Worm (Caenorhabditis elegans) whole organism, mixed stage, embryonic: ENCODE data around the gene drn-1.

ENCODE experiments used
- M03D4.4 ChIP-seq: sonication (generic microtip); optimal IDR thresholded peaks from 2 replicates; lab custom pipeline; 2017; ENCODE audit warnings: mild to moderate bottlenecking, missing genetic modification characterization, missing compliant biosample characterization
- bed-3 ChIP-seq: fragments of 200-800 bp; sonication (Bioruptor generic); optimal IDR thresholded peaks from 3 replicates; lab custom pipeline; 2018; ENCODE audit warnings: mild to moderate bottlenecking, missing genetic modification characterization, moderate library complexity, missing compliant biosample characterization
- blmp-1 ChIP-seq: fragments of 150-350 bp; optimal IDR thresholded peaks from 2 replicates; lab custom pipeline; 2014; ENCODE audit warnings: missing biosample characterization, missing genetic modification characterization
- ceh-43 ChIP-seq: fragments of 200-800 bp; sonication (Bioruptor generic); optimal IDR thresholded peaks from 2 replicates; lab custom pipeline; 2018; ENCODE audit warnings: mild to moderate bottlenecking, missing genetic modification characterization, moderate library complexity, missing compliant biosample characterization
- ceh-83 ChIP-seq: fragments of 200-800 bp; sonication (Bioruptor generic); optimal IDR thresholded peaks from 2 replicates; lab custom pipeline; 2018; ENCODE audit warnings: mild to moderate bottlenecking, missing genetic modification characterization, missing compliant biosample characterization
- ces-1 ChIP-seq: fragments of 150-350 bp; optimal IDR thresholded peaks from 2 replicates; lab custom pipeline; 2014; ENCODE audit warnings: missing biosample characterization, missing genetic modification reagents, missing genetic modification characterization
- cnd-1 ChIP-seq: fragments of 200-800 bp; sonication (Bioruptor generic); optimal IDR thresholded peaks from 2 replicates; lab custom pipeline; 2018; ENCODE audit warnings: mild to moderate bottlenecking, missing genetic modification characterization, missing compliant biosample characterization
- drap-1 ChIP-seq: fragments of 200-800 bp; sonication (Bioruptor generic); optimal IDR thresholded peaks from 3 replicates; lab custom pipeline; 2018; ENCODE audit warnings: mild to moderate bottlenecking, missing genetic modification characterization, missing compliant biosample characterization
- elt-3 ChIP-seq: fragments of 150-350 bp; optimal IDR thresholded peaks from 2 replicates; lab custom pipeline; 2014; ENCODE audit warnings: missing biosample characterization, missing genetic modification characterization
- flh-1 ChIP-seq: fragments of 200-800 bp; sonication (Bioruptor generic); optimal IDR thresholded peaks from 2 replicates; lab custom pipeline; 2018; ENCODE audit warnings: mild to moderate bottlenecking, missing genetic modification characterization, moderate library complexity, missing compliant biosample characterization
- ham-2 ChIP-seq: fragments of 200-800 bp; sonication (Bioruptor generic); optimal IDR thresholded peaks from 2 replicates; lab custom pipeline; 2018; ENCODE audit warnings: mild to moderate bottlenecking, missing genetic modification characterization, missing compliant biosample characterization
- hlh-1 ChIP-seq: fragments of 150-350 bp; optimal IDR thresholded peaks from 2 replicates; lab custom pipeline; 2014; ENCODE audit warnings: missing biosample characterization, missing genetic modification reagents, missing genetic modification characterization
- lin-13 ChIP-seq: fragments of 150-350 bp; optimal IDR thresholded peaks from 2 replicates; lab custom pipeline; 2014; ENCODE audit warnings: missing biosample characterization, missing genetic modification characterization
- lin-32 ChIP-seq: fragments of 200-800 bp; sonication (Bioruptor generic); optimal IDR thresholded peaks from 2 replicates; lab custom pipeline; 2018; ENCODE audit warnings: mild to moderate bottlenecking, missing genetic modification characterization, missing compliant biosample characterization
- lsy-2 ChIP-seq: fragments of 150-350 bp; optimal IDR thresholded peaks from 2 replicates; lab custom pipeline; 2014; ENCODE audit warnings: missing biosample characterization, missing genetic modification characterization
- mls-2 ChIP-seq: sonication (generic microtip); optimal IDR thresholded peaks from 2 replicates; lab custom pipeline; 2016; ENCODE audit warnings: mild to moderate bottlenecking, missing genetic modification characterization, moderate library complexity, missing compliant biosample characterization
- nhr-12 ChIP-seq: fragments of 150-350 bp; optimal IDR thresholded peaks from 2 replicates; lab custom pipeline; 2014; ENCODE audit warnings: missing biosample characterization, missing genetic modification characterization
- nhr-2 ChIP-seq: fragments of 150-350 bp; optimal IDR thresholded peaks from 2 replicates; lab custom pipeline; 2014; ENCODE audit warnings: missing biosample characterization, missing genetic modification characterization
- nhr-237 ChIP-seq: fragments of 150-350 bp; optimal IDR thresholded peaks from 2 replicates; lab custom pipeline; 2014; ENCODE audit warnings: missing biosample characterization, missing genetic modification characterization
- nhr-28 ChIP-seq: fragments of 150-350 bp; optimal IDR thresholded peaks from 2 replicates; lab custom pipeline; 2014; ENCODE audit warnings: missing biosample characterization, missing genetic modification characterization
- nhr-76 ChIP-seq: sonication (generic microtip); optimal IDR thresholded peaks from 2 replicates; lab custom pipeline; 2017; ENCODE audit warnings: missing biosample characterization, missing genetic modification characterization
- pha-4 ChIP-seq: fragments of 150-350 bp; optimal IDR thresholded peaks from 2 replicates; lab custom pipeline; 2018; ENCODE audit warnings: missing biosample characterization, missing genetic modification reagents, missing genetic modification characterization
- sem-2 ChIP-seq: fragments of 200-800 bp; sonication (Bioruptor generic); optimal IDR thresholded peaks from 2 replicates; lab custom pipeline; 2018; ENCODE audit warnings: mild to moderate bottlenecking, missing genetic modification characterization, missing compliant biosample characterization
- snpc-4 ChIP-seq: fragments of 150-350 bp; optimal IDR thresholded peaks from 2 replicates; lab custom pipeline; 2014; ENCODE audit warnings: missing biosample characterization, missing genetic modification characterization
- sptf-1 ChIP-seq: sonication (generic microtip); optimal IDR thresholded peaks from 2 replicates; lab custom pipeline; 2017; ENCODE audit warnings: mild to moderate bottlenecking, missing genetic modification characterization, moderate library complexity, missing compliant biosample characterization
- tbx-8 ChIP-seq: fragments of 200-800 bp; sonication (Bioruptor generic); optimal IDR thresholded peaks from 2 replicates; lab custom pipeline; 2018; ENCODE audit warnings: mild to moderate bottlenecking, missing genetic modification characterization, moderate library complexity, missing compliant biosample characterization
- unc-120 ChIP-seq: sonication (generic microtip); optimal IDR thresholded peaks from 2 replicates; lab custom pipeline; 2017; ENCODE audit warnings: missing genetic modification characterization, missing compliant biosample characterization; ENCODE audit not compliant: poor library complexity, severe bottlenecking
- unc-62 ChIP-seq: fragments of 150-350 bp; optimal IDR thresholded peaks from 2 replicates; lab custom pipeline; 2014; ENCODE audit warnings: missing biosample characterization, missing genetic modification reagents, missing genetic modification characterization
- zip-8 ChIP-seq: fragments of 150-350 bp; optimal IDR thresholded peaks from 2 replicates; lab custom pipeline; 2014; ENCODE audit warnings: missing biosample characterization, missing genetic modification characterization
- ztf-11 ChIP-seq: fragments of 150-350 bp; optimal IDR thresholded peaks from 2 replicates; lab custom pipeline; 2014; ENCODE audit warnings: missing biosample characterization, missing genetic modification characterization

The drn-1 gene

ce11 chrII:5238366-5238765, 33.3 kb downstream of the drn-1 start, which contains the start of gene pho-4:
TSS of gene pho-4 (minus strand) at chrII:5238466.
- TF ChIP-seq ceh-43, result no peak
- TF ChIP-seq cnd-1 (tag; lab: Kevin White, UChicago), result no peak
- TF ChIP-seq sem-2 (GFP tag; lab: Kevin White, UChicago), result no peak
- no peak for TF ChIP-seq nhr-76 (tag; lab: Kevin White, UChicago)

- peak; percentile 2 for TF ChIP-seq sem-2 (GFP tag; lab: Kevin White, UChicago)
- TF ChIP-seq nhr-2 (tag; lab: Kevin White, UChicago), result no peak
Observed at ce11 chrII:5237699-5238098, 33.9 kb downstream of the drn-1 start.

ce11 chrII:5235758-5236157, 35.9 kb downstream of the drn-1 start, which contains the start of gene pho-1:
TSS of gene pho-1 (minus strand) at chrII:5235846.
- TF ChIP-seq ces-1 (no peak), bed-3 (GFP tag; lab: Kevin White, UChicago) (no peak), nhr-28 (tag; lab: Kevin White, UChicago) (no peak)

- TF ChIP-seq pha-4 (tag; lab: Kevin White, UChicago), result no peak
- TF ChIP-seq sem-2 (GFP tag; lab: Kevin White, UChicago), result no peak
- no peak for TF ChIP-seq hlh-1 (tag; lab: Kevin White, UChicago)
- no peak for TF ChIP-seq drap-1 (GFP tag; lab: Kevin White, UChicago)
- no peak for TF ChIP-seq elt-3 (tag; lab: Kevin White, UChicago)
- no peak for TF ChIP-seq snpc-4 (tag; lab: Kevin White, UChicago)
- TF ChIP-seq nhr-237 (tag; lab: Kevin White, UChicago), result no peak
- no peak for TF ChIP-seq sptf-1 (tag; lab: Kevin White, UChicago)
- no peak for TF ChIP-seq lin-13 (tag; lab: Kevin White, UChicago)
- no peak for TF ChIP-seq nhr-76 (tag; lab: Kevin White, UChicago)
- no peak for TF ChIP-seq ham-2 (GFP tag; lab: Kevin White, UChicago)
- TF ChIP-seq lin-32 (GFP tag; lab: Kevin White, UChicago), result no peak
- TF ChIP-seq flh-1 (GFP tag; lab: Kevin White, UChicago), result no peak
- no peak for TF ChIP-seq zip-8 (tag; lab: Kevin White, UChicago)
- no peak for TF ChIP-seq ceh-83
- TF ChIP-seq unc-120 (tag; lab: Kevin White, UChicago), result no peak
- TF ChIP-seq nhr-12 (tag; lab: Kevin White, UChicago), result no peak
- no peak for TF ChIP-seq unc-62 (GFP tag; lab: Kevin White, UChicago)
Observed at ce11 chrII:5234728-5235127, 36.9 kb downstream of the drn-1 start.

ce11 chrII:5231111-5231510, 40.5 kb downstream of the drn-1 start, which contains the start of gene EGAP2.1:
TSS of gene EGAP2.1 (plus strand) at chrII:5231411.
- TF ChIP-seq M03D4.4 (tag; lab: Kevin White, UChicago) (peak; percentile 30), ceh-83 (no peak)

- TF ChIP-seq lin-32 (GFP tag; lab: Kevin White, UChicago) (no peak), sem-2 (GFP tag; lab: Kevin White, UChicago) (no peak), blmp-1 (no peak), pha-4 (tag; lab: Kevin White, UChicago) (no peak), ceh-43 (no peak), ces-1 (no peak), unc-120 (tag; lab: Kevin White, UChicago) (no peak), tbx-8 (GFP tag; lab: Kevin White, UChicago) (no peak), ztf-11 (tag; lab: Kevin White, UChicago) (no peak), zip-8 (tag; lab: Kevin White, UChicago) (no peak), elt-3 (tag; lab: Kevin White, UChicago) (no peak)
- TF ChIP-seq, all 35 proteins: peak for 0
Observed at ce11 chrII:5229596-5229995, 42.0 kb downstream of the drn-1 start, which contains the start of gene EGAP2.2. TSS of gene EGAP2.2 (plus strand) at chrII:5229896.

- TF ChIP-seq ces-1 (peak; percentile 17), cnd-1 (tag; lab: Kevin White, UChicago) (peak; percentile 12), ham-2 (GFP tag; lab: Kevin White, UChicago) (peak; percentile 40), lsy-2 (no peak), mls-2 (tag; lab: Kevin White, UChicago) (peak; percentile 42), unc-62 (GFP tag; lab: Kevin White, UChicago) (peak; percentile 68), sem-2 (GFP tag; lab: Kevin White, UChicago) (no peak)
- TF ChIP-seq, all 35 proteins: peak for 5
Observed at ce11 chrII:5228662-5229061, 43.0 kb downstream of the drn-1 start.
